Fruit fly (Drosophila melanogaster): ENCODE data around the gene CG5800.
A peak's percentile ranks its signal among the peaks of the same experiment; 100 is the strongest.

Gene CG5800

DNA sequence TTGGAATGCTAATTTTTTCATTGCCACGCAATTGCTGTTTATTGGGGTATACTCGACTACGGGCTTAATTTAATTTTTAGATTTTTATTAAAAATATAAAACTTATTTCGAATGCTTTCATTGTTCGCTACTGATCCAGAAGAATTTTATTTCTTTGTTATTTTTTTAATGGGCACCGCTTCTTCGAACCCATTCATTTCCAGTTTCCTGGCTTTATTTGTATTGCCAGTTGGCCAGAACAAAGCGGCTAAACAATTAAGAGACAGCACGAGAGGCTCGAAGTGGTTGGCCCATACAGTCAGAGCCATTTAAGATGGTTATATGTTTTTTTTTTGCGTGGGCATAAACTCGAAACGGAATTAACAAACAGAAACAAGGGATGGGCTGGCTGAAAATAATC lies 40.3 kb upstream of the CG5800 start (continued):
- TF ChIP-seq Awh (GFP tag; IDR thresholded peaks at IDR 0.05) (peak; percentile 76), CG9609 (GFP tag; optimal IDR thresholded peaks at IDR 0.05) (peak; percentile 11), CG4328 (GFP tag; optimal IDR thresholded peaks at IDR 0.05) (no peak), nau (GFP tag; optimal IDR thresholded peaks at IDR 0.05) (peak; percentile 67), CG7786 (GFP tag; optimal IDR thresholded peaks at IDR 0.05) (peak; percentile 19), CG3407 (GFP tag; optimal IDR thresholded peaks at IDR 0.05) (peak; percentile 10), MESR4 (GFP tag; optimal IDR thresholded peaks at IDR 0.05) (no peak), vvl (GFP tag; IDR thresholded peaks at IDR 0.05) (peak; percentile 92), Lim3 (GFP tag; IDR thresholded peaks at IDR 0.05) (peak; percentile 45; the same call in 1 of the 2 replicates), D19A (tag; optimal IDR thresholded peaks at IDR 0.05) (peak; percentile 65), CG3995 (GFP tag; optimal IDR thresholded peaks at IDR 0.05) (peak; percentile 22), CG10209 (GFP tag; optimal IDR thresholded peaks at IDR 0.05) (peak; percentile 78), CG11093 (GFP tag; IDR thresholded peaks at IDR 0.05) (peak; percentile 57; the same call in 2 of the 3 replicates), al (GFP tag; IDR thresholded peaks at IDR 0.05) (peak; percentile 89), sob (GFP tag; IDR thresholded peaks at IDR 0.05) (peak; percentile 88), peb (GFP tag; IDR thresholded peaks at IDR 0.05) (peak; percentile 45; the same call in 1 of the 2 replicates), Scr (GFP tag; IDR thresholded peaks at IDR 0.05; ENCODE audit: partially characterized antibody) (no peak), Sox102F (GFP tag; optimal IDR thresholded peaks at IDR 0.05) (peak; percentile 78), CG6689 (GFP tag; IDR thresholded peaks at IDR 0.05) (peak; percentile 81), Trl (optimal IDR thresholded peaks at IDR 0.05) (no peak), Trl (GFP tag; optimal IDR thresholded peaks at IDR 0.05) (peak; percentile 41), Lhr (GFP tag; optimal IDR thresholded peaks at IDR 0.05) (no peak), cato (GFP tag; optimal IDR thresholded peaks at IDR 0.05; ENCODE audit: borderline replicate concordance) (peak; percentile 32), CG11560 (tag; IDR thresholded peaks at IDR 0.05) (peak; percentile 62; the same call in 2 of the 3 replicates), pnt (GFP tag; optimal IDR thresholded peaks at IDR 0.05) (peak; percentile 39), NfI (GFP tag; optimal IDR thresholded peaks at IDR 0.05) (peak; percentile 74), tgo (GFP tag; IDR thresholded peaks at IDR 0.05) (peak; percentile 83), pho (GFP tag; optimal IDR thresholded peaks at IDR 0.05) (peak; percentile 51), C15 (GFP tag; IDR thresholded peaks at IDR 0.05) (peak; percentile 25; the same call in 1 of the 3 replicates), chn (GFP tag; optimal IDR thresholded peaks at IDR 0.05) (peak; percentile 56), br (optimal IDR thresholded peaks at IDR 0.05) (no peak), CG4404 (GFP tag; IDR thresholded peaks at IDR 0.05) (peak; percentile 48), Hsf (GFP tag; optimal IDR thresholded peaks at IDR 0.05) (peak; percentile 73), CG16779 (GFP tag; IDR thresholded peaks at IDR 0.05) (peak; percentile 78), fru (optimal IDR thresholded peaks at IDR 0.05) (no peak), CG6791 (GFP tag; IDR thresholded peaks at IDR 0.05; ENCODE audit: partially characterized antibody) (no peak), shn (GFP tag; optimal IDR thresholded peaks at IDR 0.05) (peak; percentile 16), CG17568 (GFP tag; optimal IDR thresholded peaks at IDR 0.05) (no peak), vnd (GFP tag; IDR thresholded peaks at IDR 0.05; ENCODE audit: partially characterized antibody) (no peak), Max (GFP tag; optimal IDR thresholded peaks at IDR 0.05) (peak; percentile 81), mam (GFP tag; optimal IDR thresholded peaks at IDR 0.05) (peak; percentile 54), CG5953 (GFP tag; IDR thresholded peaks at IDR 0.05) (peak; percentile 48; the same call in 1 of the 2 replicates), CG34376 (GFP tag; optimal IDR thresholded peaks at IDR 0.05) (peak; percentile 27), Chrac-16 (GFP tag; optimal IDR thresholded peaks at IDR 0.05) (peak; percentile 60), mld (GFP tag; IDR thresholded peaks at IDR 0.05; ENCODE audit: partially characterized antibody) (no peak), CG2712 (tag; optimal IDR thresholded peaks at IDR 0.05) (peak; percentile 80), Hmx (GFP tag; optimal IDR thresholded peaks at IDR 0.05) (peak; percentile 38), CG10431 (GFP tag; optimal IDR thresholded peaks at IDR 0.05) (no peak), BEAF-32 (GFP tag; optimal IDR thresholded peaks at IDR 0.05) (no peak), CG10565 (GFP tag; optimal IDR thresholded peaks at IDR 0.05) (no peak), CG9727 (GFP tag; optimal IDR thresholded peaks at IDR 0.05) (peak; percentile 80), Dll (GFP tag; IDR thresholded peaks at IDR 0.05; ENCODE audit: partially characterized antibody) (no peak)
